Fruit fly (Drosophila melanogaster) whole organism, larva: ENCODE data around the gene CG34452.

Experiments
- noc ChIP-seq: fragments of 200-800 bp; sonication (Bioruptor generic); optimal IDR thresholded peaks from 3 replicates; lab custom pipeline; 2019; ENCODE audit warnings: missing biosample characterization, mild to moderate bottlenecking, missing genetic modification characterization, moderate library complexity

Gene CG34452

dm6 chr3L:15687802-15688201 is at the start of gene CG34452:
Gene CG34452, minus strand, starts transcription at chr3L:15687902.
- no peak for TF ChIP-seq noc (tag; lab: Kevin White, UChicago)

DNA sequence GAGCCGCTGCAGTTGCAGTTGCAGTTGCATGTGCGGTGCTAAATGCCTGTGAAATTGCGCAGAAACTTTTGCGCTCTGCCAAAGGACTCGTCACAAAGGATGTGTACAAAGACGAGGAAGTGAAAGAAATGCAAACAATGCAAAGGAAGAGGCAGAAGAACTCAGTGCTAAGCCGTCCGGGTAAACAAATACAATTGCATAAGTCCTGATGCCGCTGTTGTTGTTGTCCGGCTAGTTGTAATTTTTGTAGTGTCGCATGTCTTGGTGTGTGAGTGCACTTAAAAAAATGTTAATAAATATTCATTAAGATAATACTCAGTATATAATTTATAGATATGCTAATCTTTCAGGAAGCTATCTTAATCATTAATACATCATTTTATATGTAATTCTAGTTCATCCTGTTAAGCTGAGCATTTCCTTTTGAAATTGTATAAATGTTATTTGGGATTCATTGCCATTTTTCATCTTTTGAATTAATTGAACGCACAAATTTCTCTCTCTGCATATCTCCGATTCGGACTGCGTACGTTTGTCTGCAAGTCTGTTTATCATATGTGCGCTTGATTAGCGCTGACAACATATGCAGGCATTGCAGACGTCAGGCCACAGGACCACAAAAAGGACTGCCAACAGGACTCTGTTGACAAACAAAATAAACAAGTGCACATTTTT is 44.3 kb upstream of the CG34452 start:
- no peak for TF ChIP-seq noc (tag; lab: Kevin White, UChicago)

- TF ChIP-seq noc (tag; lab: Kevin White, UChicago), result no peak
Observed at dm6 chr3L:15729306-15730006, 41.8 kb upstream of the CG34452 start.

DNA sequence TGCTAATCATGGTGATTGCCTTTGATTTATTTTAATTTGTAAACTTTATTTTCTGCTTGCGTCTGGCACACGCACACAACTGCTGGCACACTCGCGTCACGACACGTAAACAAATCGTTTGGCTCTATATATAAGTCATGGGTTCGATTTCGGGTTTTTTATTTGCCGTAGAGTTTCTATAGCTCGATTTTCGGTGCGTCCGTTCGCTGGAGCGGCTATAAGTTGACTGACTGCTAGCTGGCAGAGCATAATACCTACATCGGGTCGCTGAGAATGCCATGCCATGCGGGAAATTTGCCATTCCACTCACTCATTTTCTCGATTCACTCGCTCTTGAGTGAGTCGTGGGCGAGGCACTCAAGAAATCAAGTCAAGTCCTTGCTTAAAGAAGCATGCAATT is 40.5 kb upstream of the CG34452 start, which contains the start of gene comm:
comm (minus strand) TSS at position 236 of the 400 bp plus-strand sequence.
- no peak for TF ChIP-seq noc (tag; lab: Kevin White, UChicago)

DNA sequence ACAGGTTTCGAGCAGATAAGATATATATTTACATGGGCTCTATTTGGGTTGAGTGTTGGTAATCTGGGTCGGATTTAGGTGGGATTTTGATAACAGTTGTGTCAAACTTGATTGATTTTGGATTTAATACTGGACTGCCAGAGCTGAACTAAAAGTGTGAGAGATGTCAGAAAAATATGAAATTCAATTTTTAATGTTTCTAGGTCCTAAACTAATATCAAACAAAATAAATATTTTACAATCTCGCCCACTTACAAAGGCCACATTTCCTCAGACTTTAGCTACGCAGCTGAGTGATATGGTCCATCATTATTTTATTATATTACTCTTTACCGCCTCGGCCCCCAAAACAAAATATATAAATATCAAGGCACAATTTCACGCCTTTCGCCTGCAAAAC is 39.1 kb upstream of the CG34452 start:
- TF ChIP-seq noc (tag; lab: Kevin White, UChicago), result no peak

- no peak for TF ChIP-seq noc (tag; lab: Kevin White, UChicago)
Observed at dm6 chr3L:15720905-15721304, 33.2 kb upstream of the CG34452 start.

DNA sequence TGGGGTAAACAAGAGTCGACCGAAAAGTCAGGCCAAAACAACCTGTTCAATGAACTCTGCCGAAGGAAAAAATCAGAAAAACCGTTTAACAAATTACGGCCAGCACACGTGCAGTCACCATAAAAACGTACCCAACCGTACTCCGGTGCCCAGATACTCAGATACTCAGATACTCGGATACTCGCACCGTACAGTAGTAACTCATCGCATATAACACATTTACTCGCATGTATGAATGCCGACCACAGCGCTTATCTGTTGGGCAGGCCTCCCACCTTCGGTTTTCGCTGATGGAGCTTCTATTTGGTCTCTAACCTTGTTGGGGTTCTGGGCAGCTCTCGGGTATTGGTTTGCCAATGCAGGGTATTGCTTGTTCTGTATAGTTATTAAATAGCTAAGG is 32.5 kb upstream of the CG34452 start:
- TF ChIP-seq noc (tag; lab: Kevin White, UChicago), result no peak

DNA sequence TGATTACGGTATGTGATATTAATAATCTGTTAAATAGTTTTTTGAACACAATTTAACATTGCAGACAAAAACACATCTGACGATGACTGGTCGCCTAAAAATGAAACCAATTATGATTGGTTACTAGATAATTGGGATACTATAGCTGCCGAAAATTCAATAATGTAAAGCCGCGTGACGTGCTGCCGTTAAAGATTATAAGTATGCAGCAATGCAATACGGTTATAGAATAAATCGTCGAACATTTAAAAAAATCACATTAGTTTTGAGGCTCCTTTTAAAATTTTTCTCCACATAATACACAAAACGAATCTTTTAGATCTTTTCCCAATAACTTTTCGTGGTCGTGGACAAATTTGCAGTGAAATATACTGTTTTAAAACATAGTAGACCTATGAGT is 29.8 kb upstream of the CG34452 start, which contains the start of gene CG42570:
CG42570 (plus strand) TSS at position 301 of the 400 bp plus-strand sequence.
- TF ChIP-seq noc (tag; lab: Kevin White, UChicago), result no peak

DNA sequence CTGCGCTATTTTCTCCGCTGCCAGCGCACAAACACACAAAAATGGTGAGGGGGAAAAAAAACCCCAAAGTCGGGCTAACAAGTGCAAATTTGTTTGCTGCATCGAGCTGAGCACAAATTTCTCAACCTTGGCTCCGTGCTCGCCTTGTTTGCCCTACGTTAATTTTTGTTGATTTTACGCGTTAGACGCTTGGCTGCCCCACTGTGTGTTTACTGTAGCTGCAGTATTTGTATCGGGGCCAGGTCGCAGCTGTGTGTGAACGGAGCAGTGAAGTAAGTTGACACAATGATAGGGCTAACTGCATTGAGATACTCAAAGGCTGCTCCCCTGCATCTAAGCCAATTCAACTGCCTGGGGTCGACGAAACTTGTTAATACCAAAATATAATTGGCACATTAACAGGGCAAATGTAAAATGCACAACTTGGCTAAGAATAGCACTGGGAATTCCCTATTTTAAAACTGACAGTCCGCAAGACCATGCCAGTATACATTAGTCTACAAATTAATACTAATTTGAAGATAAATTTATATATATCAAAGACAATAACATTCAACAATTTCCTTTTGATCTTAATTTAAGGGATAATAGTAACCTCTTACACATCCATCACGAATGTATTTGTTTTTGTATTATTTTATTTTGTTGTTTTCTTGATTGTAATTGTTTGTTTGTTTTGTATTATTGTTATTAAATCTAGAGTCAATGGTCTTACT is 28.2 kb upstream of the CG34452 start, which contains the start of gene CG42571:
CG42571 (plus strand) TSS at position 666 of the 716 bp plus-strand sequence.
- TF ChIP-seq noc (tag; lab: Kevin White, UChicago), result no peak

DNA sequence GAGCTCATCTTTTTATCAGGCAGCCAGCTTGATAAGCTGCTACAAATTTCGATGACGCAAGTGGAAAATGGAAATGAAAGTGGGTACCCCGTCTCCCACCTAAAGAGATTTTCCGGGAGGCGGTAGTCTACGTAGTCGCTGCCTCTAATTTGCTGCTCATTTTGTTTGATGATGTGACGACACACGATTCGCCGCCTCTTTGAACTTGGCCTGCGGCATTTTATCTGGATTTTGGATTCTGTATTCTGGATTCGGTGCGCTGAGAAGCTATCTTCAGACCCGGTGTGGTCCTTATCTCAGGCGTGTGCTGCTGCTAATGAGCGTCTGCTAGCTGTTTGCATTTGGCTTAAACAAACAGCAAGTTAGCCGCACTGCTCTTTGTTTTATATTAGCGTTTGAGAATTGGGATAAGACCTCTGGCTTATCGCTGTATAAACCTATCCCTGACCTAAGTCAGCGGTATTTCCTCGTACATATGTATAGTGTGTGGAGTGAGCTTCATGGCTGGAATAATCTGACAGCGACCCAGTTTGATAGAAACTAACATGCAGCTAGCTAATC is 26.3 kb upstream of the CG34452 start:
- TF ChIP-seq noc (tag; lab: Kevin White, UChicago), result peak; percentile 58

- no peak for TF ChIP-seq noc (tag; lab: Kevin White, UChicago)
Observed at dm6 chr3L:15712063-15712462, 24.4 kb upstream of the CG34452 start.

- TF ChIP-seq noc (tag; lab: Kevin White, UChicago), result no peak
Observed at dm6 chr3L:15711164-15711563, 23.5 kb upstream of the CG34452 start.

dm6 chr3L:15710125-15710524 is 22.4 kb upstream of the CG34452 start:
- no peak for TF ChIP-seq noc (tag; lab: Kevin White, UChicago)

- no peak for TF ChIP-seq noc (tag; lab: Kevin White, UChicago)
Observed at dm6 chr3L:15708579-15708978, 20.9 kb upstream of the CG34452 start.

- no peak for TF ChIP-seq noc (tag; lab: Kevin White, UChicago)
Observed at dm6 chr3L:15708158-15708557, 20.5 kb upstream of the CG34452 start.

DNA sequence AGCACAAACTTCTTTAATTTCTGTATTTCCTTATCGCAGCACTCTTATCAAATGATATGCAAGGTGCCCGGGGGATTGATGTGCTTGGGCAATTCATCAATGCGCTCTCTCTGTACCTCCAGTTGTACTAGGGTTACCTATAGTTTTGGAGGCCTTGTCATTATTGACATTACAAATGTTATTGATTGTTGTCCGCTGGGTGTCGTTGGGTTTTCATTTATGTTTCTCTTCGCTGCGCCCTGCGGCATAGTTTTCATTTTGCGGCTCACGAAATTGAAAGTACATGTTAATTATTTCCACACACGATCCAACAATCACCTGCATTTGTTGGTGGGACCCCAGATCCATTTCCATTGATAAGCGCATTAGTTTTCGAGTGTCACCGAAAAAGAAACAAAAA is 18.5 kb upstream of the CG34452 start:
- TF ChIP-seq noc (tag; lab: Kevin White, UChicago), result no peak
